Worm (Caenorhabditis elegans): ENCODE data around the gene math-24.

math-24 gene

ce11 chrII:1905104-1905503 is 5.1 kb downstream of the math-24 start, which contains the start of gene math-22:
Gene math-22 (plus strand): TSS chrII:1905404.
- TF ChIP-seq ceh-13 (GFP tag; optimal IDR thresholded peaks at IDR 0.05) (no peak), scrt-1 (GFP tag; IDR thresholded peaks at IDR 0.05) (no peak), flt-1 (GFP tag; IDR thresholded peaks at IDR 0.05) (no peak), ceh-36 (tag; optimal IDR thresholded peaks at IDR 0.05) (no peak), ets-7 (tag; optimal IDR thresholded peaks at IDR 0.05) (no peak), F13C5.2 (tag; optimal IDR thresholded peaks at IDR 0.05) (no peak), ama-1 (optimal IDR thresholded peaks at IDR 0.05) (no peak), hnd-1 (tag; optimal IDR thresholded peaks at IDR 0.05) (no peak), tbx-11 (GFP tag; IDR thresholded peaks at IDR 0.05) (no peak), B0310.2 (tag; optimal IDR thresholded peaks at IDR 0.05) (no peak), tbx-37 (GFP tag; conservative IDR thresholded peaks at IDR 0.05) (no peak)

- TF ChIP-seq tra-4 (tag; optimal IDR thresholded peaks at IDR 0.05), result no peak
- TF ChIP-seq hmbx-1 (tag; optimal IDR thresholded peaks at IDR 0.05), result no peak
- no peak for TF ChIP-seq hmg-4 (GFP tag; optimal IDR thresholded peaks at IDR 0.05)
- no peak for TF ChIP-seq aly-1 (tag; optimal IDR thresholded peaks at IDR 0.05)
- no peak for TF ChIP-seq scrt-1 (GFP tag; IDR thresholded peaks at IDR 0.05)
- no peak for TF ChIP-seq pes-1 (GFP tag; IDR thresholded peaks at IDR 0.05)
- no peak for TF ChIP-seq tbx-37 (GFP tag; conservative IDR thresholded peaks at IDR 0.05)
- no peak for TF ChIP-seq ets-7 (tag; optimal IDR thresholded peaks at IDR 0.05)
- TF ChIP-seq hnd-1 (tag; optimal IDR thresholded peaks at IDR 0.05), result no peak
Observed at ce11 chrII:1912741-1913140, 12.7 kb downstream of the math-24 start, which contains the start of gene math-31. Gene math-31 (minus strand): TSS chrII:1912841.

ce11 chrII:1917862-1918261 is 17.8 kb downstream of the math-24 start, which contains the start of gene bath-4:
Gene bath-4 (minus strand): TSS chrII:1917962.
- TF ChIP-seq hnd-1 (tag; optimal IDR thresholded peaks at IDR 0.05), result no peak
- TF ChIP-seq flt-1 (GFP tag; IDR thresholded peaks at IDR 0.05), result no peak
- TF ChIP-seq tbx-37 (GFP tag; conservative IDR thresholded peaks at IDR 0.05), result no peak
- TF ChIP-seq ceh-13 (GFP tag; optimal IDR thresholded peaks at IDR 0.05), result no peak
- TF ChIP-seq tbx-11 (GFP tag; IDR thresholded peaks at IDR 0.05), result no peak
- no peak for TF ChIP-seq hmbx-1 (tag; optimal IDR thresholded peaks at IDR 0.05)
- no peak for TF ChIP-seq hmg-4 (GFP tag; optimal IDR thresholded peaks at IDR 0.05)
- no peak for TF ChIP-seq tra-4 (tag; optimal IDR thresholded peaks at IDR 0.05)
- TF ChIP-seq scrt-1 (GFP tag; IDR thresholded peaks at IDR 0.05), result no peak
- TF ChIP-seq sea-1 (GFP tag; conservative IDR thresholded peaks at IDR 0.05), result no peak
- TF ChIP-seq B0310.2 (tag; optimal IDR thresholded peaks at IDR 0.05), result no peak
- TF ChIP-seq aly-1 (tag; optimal IDR thresholded peaks at IDR 0.05), result no peak
- TF ChIP-seq ceh-36 (tag; optimal IDR thresholded peaks at IDR 0.05), result no peak
- no peak for TF ChIP-seq F13C5.2 (tag; optimal IDR thresholded peaks at IDR 0.05)
- no peak for TF ChIP-seq ama-1 (optimal IDR thresholded peaks at IDR 0.05)

ce11 chrII:1921018-1921417 is 21.0 kb downstream of the math-24 start, which contains the start of gene bath-7:
Gene bath-7 (minus strand): TSS chrII:1921118.
- TF ChIP-seq B0310.2 (tag; optimal IDR thresholded peaks at IDR 0.05), result no peak
- no peak for TF ChIP-seq aly-1 (tag; optimal IDR thresholded peaks at IDR 0.05)

- TF ChIP-seq ama-1 (optimal IDR thresholded peaks at IDR 0.05) (no peak), tbx-11 (GFP tag; IDR thresholded peaks at IDR 0.05) (no peak), flt-1 (GFP tag; IDR thresholded peaks at IDR 0.05) (no peak), pes-1 (GFP tag; IDR thresholded peaks at IDR 0.05) (no peak), scrt-1 (GFP tag; IDR thresholded peaks at IDR 0.05) (no peak), ceh-13 (GFP tag; optimal IDR thresholded peaks at IDR 0.05) (no peak), F13C5.2 (tag; optimal IDR thresholded peaks at IDR 0.05) (no peak), hnd-1 (tag; optimal IDR thresholded peaks at IDR 0.05) (no peak), B0310.2 (tag; optimal IDR thresholded peaks at IDR 0.05) (no peak)
Observed at ce11 chrII:1922665-1923187, 22.7 kb downstream of the math-24 start, which contains the start of the genes bath-2 and F52C6.4. Gene bath-2 (minus strand): TSS chrII:1922765. Gene F52C6.4 (plus strand): TSS chrII:1923137.

ce11 chrII:1924459-1924858 is 24.4 kb downstream of the math-24 start, which contains the start of gene F52C6.3:
Gene F52C6.3 (plus strand): TSS chrII:1924759.
- TF ChIP-seq tbx-11 (GFP tag; IDR thresholded peaks at IDR 0.05) (no peak), tbx-37 (GFP tag; conservative IDR thresholded peaks at IDR 0.05) (no peak), ceh-13 (GFP tag; optimal IDR thresholded peaks at IDR 0.05) (no peak), hmbx-1 (tag; optimal IDR thresholded peaks at IDR 0.05) (no peak), hmg-4 (GFP tag; optimal IDR thresholded peaks at IDR 0.05) (no peak), tra-4 (tag; optimal IDR thresholded peaks at IDR 0.05) (no peak), aly-1 (tag; optimal IDR thresholded peaks at IDR 0.05) (no peak), sea-1 (GFP tag; conservative IDR thresholded peaks at IDR 0.05) (no peak), F13C5.2 (tag; optimal IDR thresholded peaks at IDR 0.05) (no peak), ama-1 (optimal IDR thresholded peaks at IDR 0.05) (no peak), scrt-1 (GFP tag; IDR thresholded peaks at IDR 0.05) (no peak), ceh-36 (tag; optimal IDR thresholded peaks at IDR 0.05) (no peak), pes-1 (GFP tag; IDR thresholded peaks at IDR 0.05) (no peak), hnd-1 (tag; optimal IDR thresholded peaks at IDR 0.05) (no peak), B0310.2 (tag; optimal IDR thresholded peaks at IDR 0.05) (no peak), flt-1 (GFP tag; IDR thresholded peaks at IDR 0.05) (no peak), ets-7 (tag; optimal IDR thresholded peaks at IDR 0.05) (no peak)

- TF ChIP-seq tbx-37 (GFP tag; conservative IDR thresholded peaks at IDR 0.05) (no peak), flt-1 (GFP tag; IDR thresholded peaks at IDR 0.05) (no peak), scrt-1 (GFP tag; IDR thresholded peaks at IDR 0.05) (no peak), hmbx-1 (tag; optimal IDR thresholded peaks at IDR 0.05) (no peak), B0310.2 (tag; optimal IDR thresholded peaks at IDR 0.05) (no peak), aly-1 (tag; optimal IDR thresholded peaks at IDR 0.05) (no peak)
Observed at ce11 chrII:1926162-1926561, 26.1 kb downstream of the math-24 start, which contains the start of gene F52C6.2. Gene F52C6.2 (plus strand): TSS chrII:1926462.

ce11 chrII:1928578-1928977 is 28.5 kb downstream of the math-24 start:
- TF ChIP-seq ceh-13 (GFP tag; optimal IDR thresholded peaks at IDR 0.05), result no peak
- TF ChIP-seq flt-1 (GFP tag; IDR thresholded peaks at IDR 0.05), result no peak
- TF ChIP-seq pes-1 (GFP tag; IDR thresholded peaks at IDR 0.05), result no peak
- TF ChIP-seq ama-1 (optimal IDR thresholded peaks at IDR 0.05), result no peak
- no peak for TF ChIP-seq tbx-37 (GFP tag; conservative IDR thresholded peaks at IDR 0.05)
- TF ChIP-seq scrt-1 (GFP tag; IDR thresholded peaks at IDR 0.05), result no peak
- no peak for TF ChIP-seq F13C5.2 (tag; optimal IDR thresholded peaks at IDR 0.05)
- no peak for TF ChIP-seq tra-4 (tag; optimal IDR thresholded peaks at IDR 0.05)
- no peak for TF ChIP-seq B0310.2 (tag; optimal IDR thresholded peaks at IDR 0.05)
- TF ChIP-seq tbx-11 (GFP tag; IDR thresholded peaks at IDR 0.05), result no peak
- no peak for TF ChIP-seq aly-1 (tag; optimal IDR thresholded peaks at IDR 0.05)
- TF ChIP-seq ets-7 (tag; optimal IDR thresholded peaks at IDR 0.05), result no peak
